Worm (Caenorhabditis elegans): ENCODE measurements around the gene xrn-1.

- TF ChIP-seq ama-1 (optimal IDR thresholded peaks at IDR 0.05), result peak; percentile 29
- no peak for TF ChIP-seq egl-27 (tag; optimal IDR thresholded peaks at IDR 0.05)
- peak; percentile 89; the same call in 1 of the 2 replicates for TF ChIP-seq pha-4 (GFP tag; IDR thresholded peaks at IDR 0.05)
- TF ChIP-seq pha-4 (tag; optimal IDR thresholded peaks at IDR 0.05), result peak; percentile 41
- TF ChIP-seq daf-12 (tag; optimal IDR thresholded peaks at IDR 0.05), result no peak
- no peak for TF ChIP-seq nhr-76 (tag; optimal IDR thresholded peaks at IDR 0.05)
- no peak for TF ChIP-seq ztf-11 (tag; optimal IDR thresholded peaks at IDR 0.05)
- TF ChIP-seq nhr-237 (tag; optimal IDR thresholded peaks at IDR 0.05), result no peak
- no peak for TF ChIP-seq Y105C5A.15 (GFP tag; IDR thresholded peaks at IDR 0.05)
Measured at ce11 chrII:14059767-14060166, 8.9 kb upstream of the xrn-1 start, which contains the start of gene rpb-11.

Measured in whole organism, L4 larva.